Fruit fly (Drosophila melanogaster) whole organism, prepupa: ENCODE measurements around the gene CG14312.

Source experiments
- Blimp-1 ChIP-seq: fragments of 200-800 bp; sonication (Bioruptor generic); optimal IDR thresholded peaks from 3 replicates; lab custom pipeline; 2017; ENCODE audit warnings: missing biosample characterization, missing genetic modification characterization, mild to moderate bottlenecking, moderate library complexity, missing genetic modification reagents
- CG10669 ChIP-seq: fragments of 200-800 bp; sonication (Bioruptor generic); optimal IDR thresholded peaks from 3 replicates; lab custom pipeline; 2018; ENCODE audit warnings: missing biosample characterization, mild to moderate bottlenecking, missing genetic modification characterization, moderate library complexity
- CG11294 ChIP-seq: fragments of 200-800 bp; sonication (Bioruptor generic); IDR thresholded peaks from 2 replicates; pipeline ENCODE4 v1.3.6; 2022; ENCODE audit warnings: missing biosample characterization, missing genetic modification characterization
- CG15336 ChIP-seq: fragments of 200-800 bp; sonication (Bioruptor generic); IDR thresholded peaks from 2 replicates; pipeline ENCODE4 v1.3.6; 2022; ENCODE audit warnings: missing biosample characterization, missing genetic modification characterization
- CG1621 ChIP-seq: fragments of 200-800 bp; sonication (Bioruptor generic); optimal IDR thresholded peaks from 3 replicates; lab custom pipeline; 2018; ENCODE audit warnings: missing biosample characterization, mild to moderate bottlenecking, missing genetic modification characterization
- CG16779 ChIP-seq: fragments of 200-800 bp; sonication (Bioruptor generic); optimal IDR thresholded peaks from 3 replicates; lab custom pipeline; 2017; ENCODE audit warnings: missing biosample characterization, mild to moderate bottlenecking, missing genetic modification characterization
- CG31627 ChIP-seq: fragments of 200-800 bp; sonication (Bioruptor generic); optimal IDR thresholded peaks from 3 replicates; lab custom pipeline; 2016; ENCODE audit warnings: missing biosample characterization, missing genetic modification characterization
- CG32006 ChIP-seq: fragments of 200-800 bp; sonication (Bioruptor generic); optimal IDR thresholded peaks from 3 replicates; lab custom pipeline; 2017; ENCODE audit warnings: missing biosample characterization, mild to moderate bottlenecking, missing genetic modification characterization
- CG34406 ChIP-seq: fragments of 200-800 bp; sonication (Bioruptor generic); optimal IDR thresholded peaks from 3 replicates; lab custom pipeline; 2016; ENCODE audit warnings: missing biosample characterization, missing genetic modification characterization
- CG4318 ChIP-seq: fragments of 200-800 bp; sonication (Bioruptor generic); optimal IDR thresholded peaks from 3 replicates; lab custom pipeline; 2017; ENCODE audit warnings: missing biosample characterization, mild to moderate bottlenecking, missing genetic modification characterization
- CG6163 ChIP-seq: fragments of 200-800 bp; sonication (Bioruptor generic); IDR thresholded peaks from 3 replicates; pipeline ENCODE4 v1.3.6; 2022; ENCODE audit warnings: missing biosample characterization, missing genetic modification characterization
- CG6276 ChIP-seq: fragments of 200-800 bp; sonication (Bioruptor generic); optimal IDR thresholded peaks from 2 replicates; lab custom pipeline; 2017; ENCODE audit warnings: missing biosample characterization, mild to moderate bottlenecking, missing genetic modification characterization
- CG6792 ChIP-seq: fragments of 200-800 bp; sonication (Bioruptor generic); optimal IDR thresholded peaks from 3 replicates; lab custom pipeline; 2016; ENCODE audit warnings: missing biosample characterization, missing genetic modification characterization
- CG6808 ChIP-seq: fragments of 200-800 bp; sonication (Bioruptor generic); optimal IDR thresholded peaks from 3 replicates; lab custom pipeline; 2017; ENCODE audit warnings: missing biosample characterization, missing genetic modification characterization, mild to moderate bottlenecking, moderate library complexity, missing genetic modification reagents
- CG6854 ChIP-seq: fragments of 200-800 bp; sonication (Bioruptor generic); optimal IDR thresholded peaks from 2 replicates; lab custom pipeline; 2017; ENCODE audit warnings: missing biosample characterization, mild to moderate bottlenecking, missing genetic modification characterization
- CG7368 ChIP-seq: fragments of 200-800 bp; sonication (Bioruptor generic); optimal IDR thresholded peaks from 3 replicates; lab custom pipeline; 2016; ENCODE audit warnings: missing biosample characterization, missing genetic modification characterization
- CG8119 ChIP-seq: fragments of 200-800 bp; sonication (Bioruptor generic); IDR thresholded peaks from 3 replicates; pipeline ENCODE4 v1.3.6; 2022; ENCODE audit warnings: missing biosample characterization, missing genetic modification characterization
- CG8632 ChIP-seq: fragments of 200-800 bp; sonication (Bioruptor generic); optimal IDR thresholded peaks from 3 replicates; lab custom pipeline; 2016; ENCODE audit warnings: missing biosample characterization, missing genetic modification characterization
- CG9139 ChIP-seq: fragments of 200-800 bp; sonication (Bioruptor generic); optimal IDR thresholded peaks from 3 replicates; lab custom pipeline; 2017; ENCODE audit warnings: missing biosample characterization, mild to moderate bottlenecking, missing genetic modification characterization
- Eip75B ChIP-seq: fragments of 200-800 bp; sonication (Bioruptor generic); optimal IDR thresholded peaks from 3 replicates; lab custom pipeline; 2016; ENCODE audit warnings: missing biosample characterization, missing genetic modification characterization
- Eip78C ChIP-seq: fragments of 200-800 bp; sonication (Bioruptor generic); peaks from one replicate; lab custom pipeline; 2016; ENCODE audit warnings: missing biosample characterization, missing genetic modification characterization
- Eip93F ChIP-seq: fragments of 200-800 bp; sonication (Bioruptor generic); optimal IDR thresholded peaks from 2 replicates; lab custom pipeline; 2016; ENCODE audit warnings: missing biosample characterization, mild to moderate bottlenecking, missing genetic modification characterization
- Gug ChIP-seq: fragments of 200-800 bp; sonication (Bioruptor generic); IDR thresholded peaks from 2 replicates; pipeline ENCODE4 v1.3.6; 2022; ENCODE audit warnings: missing biosample characterization, missing genetic modification characterization
- Hr38 ChIP-seq: sonication (Bioruptor generic); optimal IDR thresholded peaks from 2 replicates; lab custom pipeline; 2016; ENCODE audit warnings: missing biosample characterization, missing genetic modification characterization
- Met ChIP-seq: fragments of 200-800 bp; sonication (Bioruptor generic); optimal IDR thresholded peaks from 3 replicates; lab custom pipeline; 2016; ENCODE audit warnings: missing biosample characterization, missing genetic modification characterization
- Smox ChIP-seq: fragments of 200-800 bp; sonication (Bioruptor generic); optimal IDR thresholded peaks from 3 replicates; lab custom pipeline; 2016; ENCODE audit warnings: missing biosample characterization, missing genetic modification characterization
- Sox14 ChIP-seq: fragments of 200-800 bp; sonication (Bioruptor generic); optimal IDR thresholded peaks from 3 replicates; lab custom pipeline; 2016; ENCODE audit warnings: missing biosample characterization, missing genetic modification characterization
- Sox15 ChIP-seq: fragments of 200-800 bp; sonication (Bioruptor generic); optimal IDR thresholded peaks from 3 replicates; lab custom pipeline; 2016; ENCODE audit warnings: missing biosample characterization, missing genetic modification characterization
- achi ChIP-seq: fragments of 200-800 bp; sonication (Bioruptor generic); optimal IDR thresholded peaks from 3 replicates; lab custom pipeline; 2016; ENCODE audit warnings: missing biosample characterization, missing genetic modification characterization
- esn ChIP-seq: fragments of 200-800 bp; sonication (Bioruptor generic); optimal IDR thresholded peaks from 2 replicates; lab custom pipeline; 2016; ENCODE audit warnings: missing biosample characterization, mild to moderate bottlenecking, missing genetic modification characterization, moderate library complexity
- fd59A ChIP-seq: fragments of 200-800 bp; sonication (Bioruptor generic); optimal IDR thresholded peaks from 2 replicates; lab custom pipeline; 2017; ENCODE audit warnings: missing biosample characterization, mild to moderate bottlenecking, missing genetic modification characterization, missing genetic modification reagents
- fd85E ChIP-seq: fragments of 200-800 bp; sonication (Bioruptor generic); optimal IDR thresholded peaks from 3 replicates; lab custom pipeline; 2016; ENCODE audit warnings: missing biosample characterization, missing genetic modification characterization
- fkh ChIP-seq: fragments of 200-800 bp; sonication (Bioruptor generic); optimal IDR thresholded peaks from 3 replicates; lab custom pipeline; 2017; ENCODE audit warnings: missing biosample characterization, mild to moderate bottlenecking, missing genetic modification characterization, moderate library complexity
- net ChIP-seq: fragments of 200-800 bp; sonication (Bioruptor generic); optimal IDR thresholded peaks from 3 replicates; lab custom pipeline; 2016; ENCODE audit warnings: missing biosample characterization, missing genetic modification characterization
- salr ChIP-seq, 2 experiments: fragments of 200-800 bp; sonication (Bioruptor generic); optimal IDR thresholded peaks; 3 replicates each; lab custom pipeline; 2016 to 2018; ENCODE audit warnings: missing biosample characterization in 2 of 2, missing genetic modification characterization in 2 of 2, mild to moderate bottlenecking in 1 of 2
- ss ChIP-seq, 2 experiments: fragments of 200-800 bp; sonication (Bioruptor generic); optimal IDR thresholded peaks; 2 replicates in 1 of 2; 3 replicates in 1 of 2; lab custom pipeline; 2017 to 2018; ENCODE audit warnings: mild to moderate bottlenecking in 2 of 2, missing biosample characterization in 2 of 2, missing genetic modification characterization in 2 of 2, moderate library complexity in 1 of 2
- svp ChIP-seq: fragments of 200-800 bp; sonication (Bioruptor generic); peaks from one replicate; lab custom pipeline; 2016; ENCODE audit warnings: missing biosample characterization, missing genetic modification characterization
- vri ChIP-seq: fragments of 200-800 bp; sonication (Bioruptor generic); optimal IDR thresholded peaks from 3 replicates; lab custom pipeline; 2016; ENCODE audit warnings: missing biosample characterization, mild to moderate bottlenecking, missing genetic modification characterization

Gene CG14312

DNA sequence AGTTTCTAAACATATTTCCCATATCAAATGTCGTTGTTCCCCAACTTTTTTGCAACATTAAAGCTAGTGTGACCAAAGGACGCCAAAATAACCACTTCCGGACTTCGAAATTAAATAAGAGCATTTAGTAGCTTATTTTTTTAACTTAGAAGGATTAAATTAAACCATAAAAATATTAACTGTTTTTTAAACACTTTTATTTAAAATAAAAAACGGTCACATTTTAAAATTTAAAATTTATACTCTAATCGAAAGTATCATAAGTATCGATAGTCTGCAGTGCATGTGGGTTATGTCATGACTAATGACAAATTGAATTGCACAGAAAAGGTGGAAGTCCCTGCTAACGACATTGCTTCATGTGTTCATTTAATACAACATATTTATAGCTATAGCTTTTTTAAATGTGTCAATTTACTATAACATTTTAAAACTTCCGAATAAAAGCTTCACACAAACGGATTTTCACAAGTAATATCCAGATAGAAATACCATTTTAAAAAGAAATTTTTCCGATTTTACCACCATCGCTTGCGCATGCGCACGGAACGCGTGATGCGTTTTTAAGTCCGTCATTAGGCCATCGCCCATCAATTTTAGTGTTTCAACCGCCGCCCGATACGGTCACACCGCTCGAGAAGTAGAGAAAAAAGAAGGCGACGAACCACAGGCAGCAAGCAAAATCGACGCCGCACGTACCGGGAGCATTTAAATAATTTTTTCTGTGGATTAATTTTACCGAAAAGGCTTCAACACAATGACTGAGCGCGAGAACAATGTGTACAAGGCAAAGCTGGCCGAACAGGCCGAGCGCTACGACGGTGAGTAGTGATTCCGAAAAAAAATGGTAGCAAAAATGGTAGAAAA is 41.0 kb downstream of the CG14312 start, which contains the start of the genes CG7156 and 14-3-3epsilon (continued):
- TF ChIP-seq esn (GFP tag; lab: Kevin White, UChicago) (peak; percentile 64), fd85E (GFP tag; lab: Kevin White, UChicago) (no peak), CG4318 (no peak), CG8632 (GFP tag; lab: Kevin White, UChicago) (peak; percentile 18), Sox15 (GFP tag; lab: Kevin White, UChicago) (no peak), CG9139 (GFP tag; lab: Kevin White, UChicago) (peak; percentile 56), ss (GFP tag; optimal IDR thresholded peaks at IDR 0.05; lab: Kevin White, UChicago) (peak; percentile 42 to 52), CG1621 (tag; lab: Kevin White, UChicago) (no peak), CG32006 (no peak), CG6276 (no peak), Eip75B (GFP tag; lab: Kevin White, UChicago) (peak; percentile 23), CG6854 (GFP tag; lab: Kevin White, UChicago) (peak; percentile 65), fkh (GFP tag; lab: Kevin White, UChicago) (no peak), CG16779 (tag; lab: Kevin White, UChicago) (peak; percentile 25), Eip93F (no peak), Sox14 (GFP tag; lab: Kevin White, UChicago) (no peak), CG34406 (GFP tag; lab: Kevin White, UChicago) (no peak), CG8119 (GFP tag; lab: Robert Waterston, UW) (peak; percentile 19; the same call in 1 of the 3 replicates), net (GFP tag; lab: Kevin White, UChicago) (no peak), salr (GFP tag; optimal IDR thresholded peaks at IDR 0.05; lab: Kevin White, UChicago) (no peak), Smox (GFP tag; lab: Kevin White, UChicago) (peak; percentile 28), CG11294 (GFP tag; lab: Robert Waterston, UW) (no peak), Blimp-1 (GFP tag; lab: Kevin White, UChicago) (peak; percentile 10), CG6808 (GFP tag; lab: Kevin White, UChicago) (peak; percentile 44), CG6792 (GFP tag; lab: Kevin White, UChicago) (peak; percentile 17), achi (GFP tag; lab: Kevin White, UChicago) (peak; percentile 48), CG31627 (GFP tag; lab: Kevin White, UChicago) (peak; percentile 0), Met (GFP tag; lab: Kevin White, UChicago) (no peak), fd59A (GFP tag; lab: Kevin White, UChicago) (no peak), Gug (no peak), vri (GFP tag; lab: Kevin White, UChicago) (no peak)

dm6 chr3R:18235879-18236278 is 47.4 kb downstream of the CG14312 start, which contains the start of gene repo:
Gene repo, plus strand, starts transcription at chr3R:18236192.
- TF ChIP-seq Sox14 (GFP tag; lab: Kevin White, UChicago), result no peak
- 0 out of 3 replicates have a peak, but pooled peaks have one; percentile 7 for TF ChIP-seq CG6163 (GFP tag; lab: Robert Waterston, UW)
- TF ChIP-seq CG7368 (GFP tag; lab: Kevin White, UChicago), result no peak
- TF ChIP-seq Gug, result no peak
- TF ChIP-seq Eip78C (GFP tag; lab: Kevin White, UChicago), result no peak
- TF ChIP-seq, all 60 proteins: peak for 1

DNA sequence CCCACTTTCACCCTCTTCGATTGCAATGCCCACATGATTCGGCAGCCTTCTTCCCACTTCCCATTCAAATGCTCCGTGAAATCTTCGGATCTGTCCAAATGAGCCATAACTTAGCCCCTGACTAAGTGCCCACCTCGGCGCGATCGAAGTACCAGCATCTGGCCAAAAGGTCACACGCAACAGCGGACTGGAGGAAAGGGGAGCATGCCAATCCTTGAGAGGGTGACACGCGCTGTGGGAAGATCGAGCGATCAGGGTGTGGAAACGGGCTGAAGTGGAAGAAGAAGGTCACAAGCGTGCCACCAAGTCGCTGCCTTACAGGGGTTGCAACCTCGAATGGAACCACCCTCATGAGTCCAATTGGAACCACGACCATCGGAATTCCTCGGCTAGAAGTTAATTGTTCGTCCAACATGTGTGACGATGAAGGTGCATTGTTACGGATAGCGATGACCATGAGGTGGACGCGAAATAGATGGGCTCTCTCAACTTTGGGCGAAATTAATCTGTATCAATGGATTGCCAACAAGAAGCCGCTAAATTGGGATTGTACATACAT is 48.5 kb downstream of the CG14312 start:
- TF ChIP-seq CG34406 (GFP tag; lab: Kevin White, UChicago) (no peak), CG6854 (GFP tag; lab: Kevin White, UChicago) (no peak), CG4318 (no peak), CG31627 (GFP tag; lab: Kevin White, UChicago) (no peak), salr (GFP tag; optimal IDR thresholded peaks at IDR 0.05; lab: Kevin White, UChicago) (no peak), ss (GFP tag; optimal IDR thresholded peaks at IDR 0.05; lab: Kevin White, UChicago) (no peak), net (GFP tag; lab: Kevin White, UChicago) (no peak), Sox14 (GFP tag; lab: Kevin White, UChicago) (no peak), CG10669 (GFP tag; lab: Kevin White, UChicago) (no peak), Met (GFP tag; lab: Kevin White, UChicago) (no peak), Hr38 (GFP tag; lab: Kevin White, UChicago) (no peak), Eip78C (GFP tag; lab: Kevin White, UChicago) (no peak), CG6163 (GFP tag; lab: Robert Waterston, UW) (no peak), svp (no peak), CG15336 (GFP tag; lab: Robert Waterston, UW) (no peak), Eip93F (no peak)
